Worm (Caenorhabditis elegans) whole organism, L1 larva: ENCODE data around the gene phf-31.

ENCODE experiments used
- C16A3.4 ChIP-seq: fragments of 150-350 bp; optimal IDR thresholded peaks from 2 replicates; lab custom pipeline; 2014; ENCODE audit warnings: missing biosample characterization, missing genetic modification characterization
- F16B12.6 ChIP-seq: fragments of 150-350 bp; optimal IDR thresholded peaks from 2 replicates; lab custom pipeline; 2014; ENCODE audit warnings: missing biosample characterization, missing genetic modification characterization
- Y116A8C.19 ChIP-seq: sonication (generic microtip); optimal IDR thresholded peaks from 2 replicates; lab custom pipeline; 2016; ENCODE audit warnings: missing compliant biosample characterization, missing genetic modification characterization, borderline replicate concordance
- aha-1 ChIP-seq: fragments of 150-350 bp; optimal IDR thresholded peaks from 2 replicates; lab custom pipeline; 2014; ENCODE audit warnings: missing biosample characterization, missing genetic modification characterization
- aly-2 ChIP-seq: fragments of 150-350 bp; optimal IDR thresholded peaks from 2 replicates; lab custom pipeline; 2014; ENCODE audit warnings: missing biosample characterization, missing genetic modification characterization
- ama-1 ChIP-seq: fragments of 150-350 bp; optimal IDR thresholded peaks from 2 replicates; lab custom pipeline; 2014
- blmp-1 ChIP-seq: fragments of 150-350 bp; optimal IDR thresholded peaks from 2 replicates; lab custom pipeline; 2014; ENCODE audit warnings: missing biosample characterization, missing genetic modification characterization
- ceh-63 ChIP-seq: fragments of 200-800 bp; sonication (Bioruptor generic); optimal IDR thresholded peaks from 2 replicates; lab custom pipeline; 2018; ENCODE audit warnings: mild to moderate bottlenecking, missing genetic modification characterization, missing compliant biosample characterization
- ceh-82 ChIP-seq, 3 experiments: fragments of 150-350 bp in 1 of 3; sonication (generic microtip) in 2 of 3; optimal IDR thresholded peaks; 2 replicates each; lab custom pipeline; 2014 to 2017; ENCODE audit warnings: missing biosample characterization in 3 of 3, missing genetic modification characterization in 3 of 3
- ceh-90 ChIP-seq: sonication (generic microtip); optimal IDR thresholded peaks from 2 replicates; lab custom pipeline; 2016; ENCODE audit warnings: missing genetic modification characterization, missing compliant biosample characterization
- ces-1 ChIP-seq: fragments of 150-350 bp; optimal IDR thresholded peaks from 2 replicates; lab custom pipeline; 2014; ENCODE audit warnings: missing biosample characterization, missing genetic modification reagents, missing genetic modification characterization
- dpl-1 ChIP-seq, 3 experiments: fragments of 150-350 bp in 2 of 3; sonication (generic microtip) in 1 of 3; optimal IDR thresholded peaks; 2 replicates each; lab custom pipeline; 2014 to 2017; ENCODE audit warnings: missing biosample characterization in 3 of 3, missing genetic modification characterization in 3 of 3, missing genetic modification reagents in 3 of 3
- dsc-1 ChIP-seq: sonication (generic microtip); optimal IDR thresholded peaks from 2 replicates; lab custom pipeline; 2016; ENCODE audit warnings: mild to moderate bottlenecking, missing genetic modification characterization, missing compliant biosample characterization
- egl-13 ChIP-seq: sonication (generic microtip); optimal IDR thresholded peaks from 2 replicates; lab custom pipeline; 2016; ENCODE audit warnings: missing genotype, missing genetic modification reagents, missing genetic modification characterization, missing compliant biosample characterization
- egl-27 ChIP-seq, 2 experiments: fragments of 150-350 bp in 1 of 2; sonication (generic microtip); optimal IDR thresholded peaks; 3 replicates each; lab custom pipeline; 2017 to 2018; ENCODE audit warnings: missing biosample characterization in 2 of 2, missing genetic modification characterization in 2 of 2, missing genetic modification reagents in 2 of 2
- elt-2 ChIP-seq: sonication (generic microtip); optimal IDR thresholded peaks from 2 replicates; lab custom pipeline; 2016; ENCODE audit warnings: missing genetic modification characterization, mild to moderate bottlenecking, inconsistent platforms, missing compliant biosample characterization, missing genetic modification reagents
- elt-3 ChIP-seq, 6 experiments: fragments of 150-350 bp in 1 of 6; sonication (generic microtip); optimal IDR thresholded peaks; 2 replicates each; lab custom pipeline; 2017 to 2018; ENCODE audit warnings: missing biosample characterization in 6 of 6, missing genetic modification characterization in 6 of 6, inconsistent platforms in 1 of 6
- ets-5 ChIP-seq: fragments of 200-800 bp; sonication (Bioruptor generic); IDR thresholded peaks from 2 replicates; pipeline ENCODE4 v1.3.6; 2022; ENCODE audit warnings: missing genetic modification characterization, missing compliant biosample characterization
- fkh-10 ChIP-seq: sonication (generic microtip); optimal IDR thresholded peaks from 2 replicates; lab custom pipeline; 2017; ENCODE audit warnings: missing biosample characterization, missing genetic modification reagents, missing genetic modification characterization
- fkh-4 ChIP-seq: sonication (generic microtip); optimal IDR thresholded peaks from 2 replicates; lab custom pipeline; 2016; ENCODE audit warnings: missing compliant biosample characterization, missing genetic modification characterization, borderline replicate concordance
- fkh-8 ChIP-seq: sonication (generic microtip); optimal IDR thresholded peaks from 2 replicates; lab custom pipeline; 2016; ENCODE audit warnings: mild to moderate bottlenecking, missing genetic modification characterization, missing compliant biosample characterization
- fos-1 ChIP-seq: fragments of 150-350 bp; optimal IDR thresholded peaks from 2 replicates; lab custom pipeline; 2014; ENCODE audit warnings: missing biosample characterization, missing genetic modification characterization
- grh-1 ChIP-seq: fragments of 200-800 bp; sonication (Bioruptor generic); IDR thresholded peaks from 2 replicates; pipeline ENCODE4 v1.3.6; 2022; ENCODE audit warnings: missing genetic modification reagents, missing genetic modification characterization, missing compliant biosample characterization
- hlh-17 ChIP-seq: fragments of 200-800 bp; sonication (Bioruptor generic); optimal IDR thresholded peaks from 2 replicates; lab custom pipeline; 2018; ENCODE audit warnings: missing genetic modification characterization, mild to moderate bottlenecking, missing compliant biosample characterization, moderate library complexity, borderline replicate concordance
- lin-13 ChIP-seq: fragments of 150-350 bp; optimal IDR thresholded peaks from 2 replicates; lab custom pipeline; 2014; ENCODE audit warnings: missing biosample characterization, missing genetic modification reagents, missing genetic modification characterization
- lin-14 ChIP-seq: fragments of 200-800 bp; sonication (Bioruptor generic); optimal IDR thresholded peaks from 2 replicates; lab custom pipeline; 2018; ENCODE audit warnings: mild to moderate bottlenecking, missing genetic modification characterization, moderate library complexity, missing compliant biosample characterization
- lin-15B ChIP-seq: fragments of 150-350 bp; sonication (generic microtip); optimal IDR thresholded peaks from 3 replicates; lab custom pipeline; 2014; ENCODE audit warnings: missing biosample characterization, missing genetic modification characterization
- lsy-2 ChIP-seq, 2 experiments: fragments of 150-350 bp; optimal IDR thresholded peaks; 2 replicates each; lab custom pipeline; 2014; ENCODE audit warnings: missing biosample characterization in 2 of 2, missing genetic modification characterization in 2 of 2
- mdl-1 ChIP-seq, 2 experiments: fragments of 150-350 bp; optimal IDR thresholded peaks; 2 replicates each; lab custom pipeline; 2014 to 2017; ENCODE audit warnings: missing biosample characterization in 2 of 2, missing genetic modification characterization in 2 of 2, inconsistent platforms in 1 of 2
- mef-2 ChIP-seq: fragments of 150-350 bp; optimal IDR thresholded peaks from 2 replicates; lab custom pipeline; 2014; ENCODE audit warnings: missing biosample characterization, missing genetic modification characterization
- nhr-11 ChIP-seq: fragments of 150-350 bp; optimal IDR thresholded peaks from 2 replicates; lab custom pipeline; 2014; ENCODE audit warnings: missing biosample characterization, missing genetic modification characterization
- nhr-19 ChIP-seq: fragments of 200-800 bp; sonication (Bioruptor generic); conservative IDR thresholded peaks from 2 replicates; pipeline ENCODE4 v1.3.6; 2022; ENCODE audit warnings: missing genetic modification characterization, missing compliant biosample characterization
- nhr-20 ChIP-seq: sonication (generic microtip); optimal IDR thresholded peaks from 2 replicates; lab custom pipeline; 2016; ENCODE audit warnings: mild to moderate bottlenecking, missing genetic modification characterization, missing compliant biosample characterization
- nhr-28 ChIP-seq: fragments of 150-350 bp; optimal IDR thresholded peaks from 2 replicates; lab custom pipeline; 2014; ENCODE audit warnings: missing biosample characterization, missing genetic modification characterization
- nhr-47 ChIP-seq: sonication (generic microtip); optimal IDR thresholded peaks from 2 replicates; lab custom pipeline; 2016; ENCODE audit warnings: mild to moderate bottlenecking, missing genetic modification characterization, moderate library complexity, missing compliant biosample characterization
- nhr-76 ChIP-seq: sonication (generic microtip); optimal IDR thresholded peaks from 2 replicates; lab custom pipeline; 2017; ENCODE audit warnings: missing biosample characterization, missing genetic modification characterization
- nhr-77 ChIP-seq: fragments of 150-350 bp; optimal IDR thresholded peaks from 2 replicates; lab custom pipeline; 2014; ENCODE audit warnings: missing biosample characterization, missing genetic modification characterization
- nhr-90 ChIP-seq: sonication (generic microtip); optimal IDR thresholded peaks from 2 replicates; lab custom pipeline; 2016; ENCODE audit warnings: mild to moderate bottlenecking, missing genetic modification characterization, missing compliant biosample characterization; ENCODE audit not compliant: poor library complexity
- pag-3 ChIP-seq: sonication (generic microtip); optimal IDR thresholded peaks from 2 replicates; lab custom pipeline; 2017; ENCODE audit warnings: missing genetic modification characterization, mild to moderate bottlenecking, missing compliant biosample characterization, antibody characterized with exemption, borderline replicate concordance; ENCODE audit not compliant: insufficient read depth
- pax-3 ChIP-seq: fragments of 200-800 bp; sonication (Bioruptor generic); optimal IDR thresholded peaks from 2 replicates; lab custom pipeline; 2018; ENCODE audit warnings: mild to moderate bottlenecking, missing genetic modification characterization, moderate library complexity, missing compliant biosample characterization
- pqm-1 ChIP-seq: sonication (generic microtip); optimal IDR thresholded peaks from 3 replicates; lab custom pipeline; 2017; ENCODE audit warnings: missing biosample characterization, missing genetic modification characterization
- rnt-1 ChIP-seq: sonication (generic microtip); optimal IDR thresholded peaks from 2 replicates; lab custom pipeline; 2016; ENCODE audit warnings: mild to moderate bottlenecking, missing genetic modification characterization, moderate library complexity, missing compliant biosample characterization
- skn-1 ChIP-seq: fragments of 150-350 bp; optimal IDR thresholded peaks from 2 replicates; lab custom pipeline; 2014; ENCODE audit warnings: missing biosample characterization, missing genetic modification characterization
- snpc-4 ChIP-seq: fragments of 150-350 bp; optimal IDR thresholded peaks from 2 replicates; lab custom pipeline; 2014; ENCODE audit warnings: missing biosample characterization, missing genetic modification characterization
- sptf-1 ChIP-seq: fragments of 150-350 bp; optimal IDR thresholded peaks from 2 replicates; lab custom pipeline; 2014; ENCODE audit warnings: missing biosample characterization, missing genetic modification characterization
- sup-37 ChIP-seq: fragments of 200-800 bp; sonication (Bioruptor generic); optimal IDR thresholded peaks from 2 replicates; lab custom pipeline; 2018; ENCODE audit warnings: mild to moderate bottlenecking, missing genetic modification characterization, missing compliant biosample characterization
- unc-30 ChIP-seq: sonication (generic microtip); optimal IDR thresholded peaks from 2 replicates; lab custom pipeline; 2017; ENCODE audit warnings: missing biosample characterization, missing genetic modification characterization
- unc-62 ChIP-seq: fragments of 150-350 bp; optimal IDR thresholded peaks from 2 replicates; lab custom pipeline; 2014; ENCODE audit warnings: missing biosample characterization, missing genetic modification reagents, missing genetic modification characterization
- unc-98 ChIP-seq: fragments of 200-800 bp; sonication (Bioruptor generic); IDR thresholded peaks from 2 replicates; pipeline ENCODE4 v1.3.6; 2022; ENCODE audit warnings: missing genetic modification characterization, missing compliant biosample characterization
- vab-15 ChIP-seq: sonication (generic microtip); optimal IDR thresholded peaks from 2 replicates; lab custom pipeline; 2017; ENCODE audit warnings: missing genotype, mild to moderate bottlenecking, missing genetic modification characterization, missing compliant biosample characterization
- xbp-1 ChIP-seq: sonication (generic microtip); optimal IDR thresholded peaks from 2 replicates; lab custom pipeline; 2016; ENCODE audit warnings: missing genetic modification characterization, missing compliant biosample characterization
- zip-4 ChIP-seq: fragments of 200-800 bp; sonication (Bioruptor generic); optimal IDR thresholded peaks from 2 replicates; lab custom pipeline; 2018; ENCODE audit warnings: mild to moderate bottlenecking, missing genetic modification characterization, moderate library complexity, missing compliant biosample characterization
- ztf-4 ChIP-seq: fragments of 150-350 bp; optimal IDR thresholded peaks from 2 replicates; lab custom pipeline; 2014; ENCODE audit warnings: missing biosample characterization, missing genetic modification characterization

Gene phf-31

DNA sequence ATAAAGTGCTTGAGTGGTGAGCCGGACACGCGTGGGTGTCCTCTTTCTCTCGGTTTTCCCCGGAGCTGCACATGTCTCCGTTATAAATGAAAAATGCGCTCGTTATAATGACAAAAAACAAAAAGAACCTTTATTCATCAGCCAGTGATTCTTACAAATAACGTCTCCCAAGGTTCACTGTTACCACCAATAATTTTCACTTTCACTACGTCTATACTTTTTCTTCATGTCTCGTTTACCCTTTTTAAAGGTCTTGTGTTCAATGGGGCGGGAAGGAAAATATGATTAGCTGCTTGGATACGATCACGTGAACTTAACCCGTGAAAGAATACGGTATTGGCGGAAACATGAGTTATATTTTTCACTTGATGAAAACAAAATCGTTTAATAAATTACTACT lies 6.5 kb downstream of the phf-31 start:
- peak; percentile 8 for TF ChIP-seq elt-2 (tag; lab: Kevin White, UChicago)
- TF ChIP-seq vab-15 (tag; lab: Kevin White, UChicago): no peak
- no peak for TF ChIP-seq unc-98 (GFP tag; lab: Robert Waterston, UW)
- no peak for TF ChIP-seq unc-30 (tag; lab: Kevin White, UChicago)
- no peak for TF ChIP-seq fkh-8 (tag; lab: Kevin White, UChicago)
- no peak for TF ChIP-seq egl-13 (tag; lab: Kevin White, UChicago)
- TF ChIP-seq skn-1 (tag; lab: Kevin White, UChicago): no peak
- no peak for TF ChIP-seq egl-27 (tag; optimal IDR thresholded peaks at IDR 0.05; lab: Kevin White, UChicago)
- TF ChIP-seq rnt-1 (tag; lab: Kevin White, UChicago): no peak
- TF ChIP-seq C16A3.4 (tag; lab: Kevin White, UChicago): no peak
- no peak for TF ChIP-seq xbp-1 (tag; lab: Kevin White, UChicago)
- no peak for TF ChIP-seq snpc-4 (tag; lab: Kevin White, UChicago)
- no peak for TF ChIP-seq ztf-4 (tag; lab: Kevin White, UChicago)
- TF ChIP-seq mdl-1 (tag; optimal IDR thresholded peaks at IDR 0.05; lab: Kevin White, UChicago): peak in 1 of 2 experiments; percentile 31
- TF ChIP-seq Y116A8C.19 (tag; lab: Kevin White, UChicago): no peak
- TF ChIP-seq nhr-90 (tag; lab: Kevin White, UChicago): peak; percentile 65
- TF ChIP-seq ceh-82 (tag; optimal IDR thresholded peaks at IDR 0.05; lab: Kevin White, UChicago): no peak
- no peak for TF ChIP-seq nhr-28 (tag; lab: Kevin White, UChicago)
- TF ChIP-seq aly-2 (tag; lab: Kevin White, UChicago): no peak
- no peak for TF ChIP-seq mef-2 (tag; lab: Kevin White, UChicago)
- no peak for TF ChIP-seq lin-15B (tag; lab: Kevin White, UChicago)
- TF ChIP-seq nhr-20 (tag; lab: Kevin White, UChicago): peak; percentile 75
- no peak for TF ChIP-seq zip-4 (GFP tag; lab: Kevin White, UChicago)
- no peak for TF ChIP-seq sup-37
- no peak for TF ChIP-seq ets-5 (GFP tag; lab: Robert Waterston, UW)
- TF ChIP-seq grh-1 (GFP tag; lab: Robert Waterston, UW): no peak; the same call in 1 of the 2 replicates
- no peak for TF ChIP-seq unc-62
- no peak for TF ChIP-seq fos-1
- TF ChIP-seq ceh-90 (tag; lab: Kevin White, UChicago): no peak
- TF ChIP-seq hlh-17 (GFP tag; lab: Kevin White, UChicago): no peak
- TF ChIP-seq pax-3 (tag; lab: Kevin White, UChicago): no peak
- TF ChIP-seq ces-1 (GFP tag; lab: Kevin White, UChicago): no peak
- peak; percentile 89 for TF ChIP-seq blmp-1 (tag; lab: Kevin White, UChicago)
- no peak for TF ChIP-seq aha-1 (tag; lab: Kevin White, UChicago)
- no peak for TF ChIP-seq dsc-1 (tag; lab: Kevin White, UChicago)
- TF ChIP-seq sptf-1 (tag; lab: Kevin White, UChicago): no peak
- TF ChIP-seq fkh-4 (tag; lab: Kevin White, UChicago): no peak
- TF ChIP-seq pag-3: no peak
- peak; percentile 73 for TF ChIP-seq lin-14 (GFP tag; lab: Kevin White, UChicago)
- TF ChIP-seq pqm-1 (tag; lab: Kevin White, UChicago): no peak
- TF ChIP-seq lsy-2 (tag; optimal IDR thresholded peaks at IDR 0.05; lab: Kevin White, UChicago): peak; percentile 38
- TF ChIP-seq nhr-76 (tag; lab: Kevin White, UChicago): no peak
- TF ChIP-seq elt-3 (tag; optimal IDR thresholded peaks at IDR 0.05; lab: Kevin White, UChicago): peak in 2 of 6 experiments; percentile 27 to 72
- TF ChIP-seq nhr-77: no peak
- no peak; the same call in 1 of the 2 replicates for TF ChIP-seq nhr-19 (GFP tag; lab: Robert Waterston, UW)
- no peak for TF ChIP-seq ama-1
- TF ChIP-seq lin-13 (GFP tag; lab: Kevin White, UChicago): no peak
- no peak for TF ChIP-seq fkh-10 (GFP tag; lab: Kevin White, UChicago)
- TF ChIP-seq F16B12.6 (tag; lab: Kevin White, UChicago): no peak
- no peak for TF ChIP-seq ceh-63
- no peak for TF ChIP-seq nhr-47 (tag; lab: Kevin White, UChicago)
- TF ChIP-seq dpl-1 (GFP tag; optimal IDR thresholded peaks at IDR 0.05; lab: Kevin White, UChicago): no peak
- no peak for TF ChIP-seq nhr-11
